Worm (Caenorhabditis elegans): Measurements from ENCODE around the gene E03H12.7.

E03H12.7 gene

ce11 chrIV:5002448-5002847 lies 14.0 kb upstream of the E03H12.7 start, which contains the start of gene pes-1:
Gene pes-1 (plus strand): TSS chrIV:5002748.
- no peak for TF ChIP-seq nhr-76 (tag; optimal IDR thresholded peaks at IDR 0.05)
- no peak for TF ChIP-seq nhr-28 (tag; optimal IDR thresholded peaks at IDR 0.05)
- no peak for TF ChIP-seq sea-2 (GFP tag; optimal IDR thresholded peaks at IDR 0.05)
- no peak for TF ChIP-seq nhr-23 (tag; optimal IDR thresholded peaks at IDR 0.05)
- no peak for TF ChIP-seq ztf-11 (tag; optimal IDR thresholded peaks at IDR 0.05)
- TF ChIP-seq lin-39 (tag; optimal IDR thresholded peaks at IDR 0.05), result no peak
- TF ChIP-seq ceh-28 (tag; optimal IDR thresholded peaks at IDR 0.05), result no peak
- no peak for TF ChIP-seq nhr-77 (tag; optimal IDR thresholded peaks at IDR 0.05)
- TF ChIP-seq ama-1 (optimal IDR thresholded peaks at IDR 0.05), result no peak
- TF ChIP-seq ztf-4 (tag; optimal IDR thresholded peaks at IDR 0.05), result no peak
- TF ChIP-seq fkh-10 (GFP tag; optimal IDR thresholded peaks at IDR 0.05), result no peak
- no peak for TF ChIP-seq snpc-4 (tag; optimal IDR thresholded peaks at IDR 0.05)

- TF ChIP-seq nhr-43 (tag; optimal IDR thresholded peaks at IDR 0.05; ENCODE audit: poor library complexity, severe bottlenecking) (no peak), fkh-2 (tag; optimal IDR thresholded peaks at IDR 0.05) (no peak), nhr-23 (tag; optimal IDR thresholded peaks at IDR 0.05) (no peak), daf-12 (tag; optimal IDR thresholded peaks at IDR 0.05) (no peak), pha-4 (tag; optimal IDR thresholded peaks at IDR 0.05) (no peak), nfya-1 (tag; optimal IDR thresholded peaks at IDR 0.05; ENCODE audit: insufficient read depth) (no peak), elt-1 (tag; optimal IDR thresholded peaks at IDR 0.05) (no peak), nhr-28 (tag; optimal IDR thresholded peaks at IDR 0.05) (no peak), snpc-4 (tag; optimal IDR thresholded peaks at IDR 0.05) (no peak), fos-1 (tag; optimal IDR thresholded peaks at IDR 0.05) (no peak), ama-1 (optimal IDR thresholded peaks at IDR 0.05) (no peak), elt-2 (tag; optimal IDR thresholded peaks at IDR 0.05) (no peak), ceh-28 (tag; optimal IDR thresholded peaks at IDR 0.05) (no peak), elt-3 (tag; optimal IDR thresholded peaks at IDR 0.05) (no peak), ceh-9 (tag; optimal IDR thresholded peaks at IDR 0.05) (no peak)
These were observed 8.5 kb upstream of the E03H12.7 start for ce11 chrIV:4996956-4997355.

- TF ChIP-seq nhr-43 (tag; optimal IDR thresholded peaks at IDR 0.05; ENCODE audit: poor library complexity, severe bottlenecking), result no peak
- no peak for TF ChIP-seq R02D3.7 (tag; optimal IDR thresholded peaks at IDR 0.05)
- no peak for TF ChIP-seq unc-62 (GFP tag; optimal IDR thresholded peaks at IDR 0.05)
- TF ChIP-seq ceh-16 (tag; optimal IDR thresholded peaks at IDR 0.05), result no peak
- TF ChIP-seq ama-1 (optimal IDR thresholded peaks at IDR 0.05), result no peak
- no peak for TF ChIP-seq nhr-11 (tag; optimal IDR thresholded peaks at IDR 0.05)
- TF ChIP-seq nfya-1 (tag; optimal IDR thresholded peaks at IDR 0.05; ENCODE audit: insufficient read depth), result no peak
- TF ChIP-seq daf-12 (tag; optimal IDR thresholded peaks at IDR 0.05), result no peak
These were observed 7.4 kb upstream of the E03H12.7 start, which contains the start of gene ssq-2 for ce11 chrIV:4995842-4996241. Gene ssq-2 (plus strand): TSS chrIV:4996142.

ce11 chrIV:4993128-4993527 lies 4.7 kb upstream of the E03H12.7 start:
- TF ChIP-seq eor-1 (tag; optimal IDR thresholded peaks at IDR 0.05) (no peak), pha-4 (tag; optimal IDR thresholded peaks at IDR 0.05) (no peak), ceh-28 (tag; optimal IDR thresholded peaks at IDR 0.05) (no peak), fos-1 (tag; optimal IDR thresholded peaks at IDR 0.05) (no peak), ceh-9 (tag; optimal IDR thresholded peaks at IDR 0.05) (no peak), nhr-76 (tag; optimal IDR thresholded peaks at IDR 0.05) (no peak), nfya-1 (tag; optimal IDR thresholded peaks at IDR 0.05; ENCODE audit: insufficient read depth) (no peak)

ce11 chrIV:4992089-4992488 lies 3.7 kb upstream of the E03H12.7 start, which contains the start of gene str-162:
Gene str-162 (plus strand): TSS chrIV:4992389.
- no peak for TF ChIP-seq nhr-11 (tag; optimal IDR thresholded peaks at IDR 0.05)
- TF ChIP-seq pqm-1 (tag; optimal IDR thresholded peaks at IDR 0.05), result no peak

- TF ChIP-seq elt-3 (tag; optimal IDR thresholded peaks at IDR 0.05) (no peak), aly-2 (tag; optimal IDR thresholded peaks at IDR 0.05) (no peak), lin-39 (tag; optimal IDR thresholded peaks at IDR 0.05) (no peak), nhr-12 (tag; optimal IDR thresholded peaks at IDR 0.05) (no peak), unc-62 (GFP tag; optimal IDR thresholded peaks at IDR 0.05) (no peak), fkh-10 (GFP tag; optimal IDR thresholded peaks at IDR 0.05) (no peak), nhr-28 (tag; optimal IDR thresholded peaks at IDR 0.05) (no peak), snpc-4 (tag; optimal IDR thresholded peaks at IDR 0.05) (no peak)
These were observed 2.2 kb downstream of the E03H12.7 start, which contains the start of gene clec-177 for ce11 chrIV:4986246-4986645. Gene clec-177 (plus strand): TSS chrIV:4986546.
